Worm (Caenorhabditis elegans) whole organism, L1 larva: ENCODE results near the gene F22B5.5.

Experiments
- aha-1 ChIP-seq: fragments of 150-350 bp; optimal IDR thresholded peaks from 2 replicates; lab custom pipeline; 2014; ENCODE audit warnings: missing biosample characterization, missing genetic modification characterization
- blmp-1 ChIP-seq: fragments of 150-350 bp; optimal IDR thresholded peaks from 2 replicates; lab custom pipeline; 2014; ENCODE audit warnings: missing biosample characterization, missing genetic modification characterization
- fkh-4 ChIP-seq: sonication (generic microtip); optimal IDR thresholded peaks from 2 replicates; lab custom pipeline; 2016; ENCODE audit warnings: missing compliant biosample characterization, missing genetic modification characterization, borderline replicate concordance
- jun-1 ChIP-seq: fragments of 150-350 bp; optimal IDR thresholded peaks from 2 replicates; lab custom pipeline; 2014; ENCODE audit warnings: missing biosample characterization, missing genetic modification reagents, missing genetic modification characterization
- lin-35 ChIP-seq, 2 experiments: fragments of 150-350 bp; optimal IDR thresholded peaks; 2 replicates each; lab custom pipeline; 2014; ENCODE audit warnings: missing biosample characterization in 2 of 2, missing genetic modification characterization in 2 of 2, missing genetic modification reagents in 2 of 2
- lsy-2 ChIP-seq, 2 experiments: fragments of 150-350 bp; optimal IDR thresholded peaks; 2 replicates each; lab custom pipeline; 2014; ENCODE audit warnings: missing biosample characterization in 2 of 2, missing genetic modification characterization in 2 of 2
- mdl-1 ChIP-seq, 2 experiments: fragments of 150-350 bp; optimal IDR thresholded peaks; 2 replicates each; lab custom pipeline; 2014 to 2017; ENCODE audit warnings: missing biosample characterization in 2 of 2, missing genetic modification characterization in 2 of 2, inconsistent platforms in 1 of 2
- nhr-11 ChIP-seq: fragments of 150-350 bp; optimal IDR thresholded peaks from 2 replicates; lab custom pipeline; 2014; ENCODE audit warnings: missing biosample characterization, missing genetic modification characterization
- snpc-4 ChIP-seq: fragments of 150-350 bp; optimal IDR thresholded peaks from 2 replicates; lab custom pipeline; 2014; ENCODE audit warnings: missing biosample characterization, missing genetic modification characterization
- sptf-1 ChIP-seq: fragments of 150-350 bp; optimal IDR thresholded peaks from 2 replicates; lab custom pipeline; 2014; ENCODE audit warnings: missing biosample characterization, missing genetic modification characterization

DNA sequence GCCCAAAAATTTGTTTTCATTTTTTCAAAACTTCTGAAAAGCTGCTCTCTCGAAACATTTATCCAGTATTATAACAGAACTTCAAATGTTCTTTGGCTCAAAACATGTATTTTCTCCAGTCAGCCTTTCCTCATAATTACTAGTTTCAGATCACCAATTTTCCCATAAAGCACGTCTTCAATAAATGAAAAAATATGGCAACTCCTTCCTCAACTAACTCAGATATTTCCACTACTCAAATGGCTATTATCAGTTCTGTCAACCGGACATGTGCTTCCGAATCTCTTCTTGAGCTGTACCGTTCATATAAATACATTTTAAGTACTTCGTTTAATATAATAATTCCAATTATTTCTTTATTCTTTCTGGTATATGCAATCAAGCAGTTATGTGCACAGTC lies 46.9 kb downstream of the F22B5.5 start, which contains the start of gene sra-13:
- no peak for TF ChIP-seq nhr-11 (tag; lab: Kevin White, UChicago)
- no peak for TF ChIP-seq mdl-1 (tag; optimal IDR thresholded peaks at IDR 0.05; lab: Kevin White, UChicago)
- no peak for TF ChIP-seq jun-1 (tag; lab: Kevin White, UChicago)
- TF ChIP-seq aha-1, result no peak
- no peak for TF ChIP-seq snpc-4 (tag; lab: Kevin White, UChicago)
- TF ChIP-seq blmp-1 (tag; lab: Kevin White, UChicago), result no peak
- TF ChIP-seq fkh-4, result no peak
- TF ChIP-seq lin-35 (GFP tag; optimal IDR thresholded peaks at IDR 0.05; lab: Kevin White, UChicago), result no peak
- TF ChIP-seq lsy-2 (tag; optimal IDR thresholded peaks at IDR 0.05; lab: Kevin White, UChicago), result no peak
- TF ChIP-seq sptf-1 (tag; lab: Kevin White, UChicago), result no peak
